Worm (Caenorhabditis elegans) whole organism, mixed stage, embryonic: ENCODE results near the gene K02D10.4.

ENCODE experiments used
- elt-1 ChIP-seq: sonication (generic microtip); optimal IDR thresholded peaks from 2 replicates; lab custom pipeline; 2017; ENCODE audit warnings: missing genetic modification characterization, mild to moderate bottlenecking, missing compliant biosample characterization, antibody characterized with exemption, moderate library complexity, borderline replicate concordance; ENCODE audit not compliant: insufficient read depth
- snpc-4 ChIP-seq: fragments of 150-350 bp; optimal IDR thresholded peaks from 2 replicates; lab custom pipeline; 2014; ENCODE audit warnings: missing biosample characterization, missing genetic modification characterization
- ztf-11 ChIP-seq: fragments of 150-350 bp; optimal IDR thresholded peaks from 2 replicates; lab custom pipeline; 2014; ENCODE audit warnings: missing biosample characterization, missing genetic modification characterization

ce11 chrIII:8761040-8761654 lies 18.7 kb downstream of the K02D10.4 start, which contains the start of gene aak-1:
- TF ChIP-seq elt-1 (no peak), ztf-11 (no peak), snpc-4 (tag; lab: Kevin White, UChicago) (no peak)
